Fruit fly (Drosophila melanogaster): ENCODE measurements around the gene PolA2.
A peak's percentile ranks its signal among the peaks of the same experiment; 100 is the strongest.

The PolA2 gene

DNA sequence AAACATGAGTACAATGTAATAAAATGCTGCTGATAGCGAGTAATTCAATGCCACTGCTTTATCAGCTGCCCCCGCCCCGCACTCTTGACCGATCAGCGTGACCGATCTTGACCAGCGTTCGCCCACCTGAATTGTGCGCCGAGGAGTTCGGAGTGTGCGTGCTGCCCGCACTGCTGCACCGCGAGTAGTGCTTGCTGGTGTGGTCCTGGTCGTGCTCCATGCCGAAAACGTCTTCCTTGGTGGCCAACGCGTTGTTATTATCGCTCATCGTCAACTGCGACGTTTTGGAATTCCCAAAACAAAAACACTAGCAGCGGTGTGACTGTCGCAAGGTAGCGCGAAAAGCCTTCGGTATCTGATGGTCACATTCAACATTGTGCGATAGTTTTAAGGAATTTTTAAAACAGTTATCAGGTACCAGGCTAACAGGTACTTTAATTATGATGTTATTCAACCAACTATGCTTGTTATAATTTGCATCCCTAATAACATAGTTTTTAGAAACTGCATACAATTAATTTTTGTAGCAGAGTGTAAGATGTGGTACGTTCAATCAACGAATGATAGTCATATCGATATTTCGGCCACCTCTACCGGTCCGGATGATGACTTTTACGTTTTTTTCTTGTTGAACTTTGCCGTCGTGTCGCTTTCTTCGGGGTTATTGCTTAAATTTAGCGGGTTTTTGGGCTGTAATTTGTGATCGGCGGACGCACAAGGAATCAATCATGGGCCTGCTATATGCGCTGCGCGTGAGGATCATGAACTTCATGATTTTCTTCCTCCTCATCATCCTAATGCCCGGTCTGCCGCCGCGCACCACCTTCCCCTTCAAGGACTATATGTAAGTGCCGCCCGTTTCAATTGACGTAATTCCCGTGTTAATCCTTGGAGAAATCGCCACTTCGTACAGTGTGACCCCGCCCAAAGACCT lies 49.5 kb downstream of the PolA2 start, which contains the start of the genes bigmax and Hmu (continued):
- TF ChIP-seq CG12391 (tag; optimal IDR thresholded peaks at IDR 0.05) (peak; percentile 91), CG2120 (GFP tag; optimal IDR thresholded peaks at IDR 0.05) (peak; percentile 95), CG13424 (tag; optimal IDR thresholded peaks at IDR 0.05) (peak; percentile 86), Side (GFP tag; optimal IDR thresholded peaks at IDR 0.05) (peak; percentile 86), CG31365 (tag; optimal IDR thresholded peaks at IDR 0.05) (peak; percentile 11), CG5180 (GFP tag; optimal IDR thresholded peaks at IDR 0.05) (no peak), HLH54F (GFP tag; optimal IDR thresholded peaks at IDR 0.05) (peak; percentile 87), CG30403 (GFP tag; optimal IDR thresholded peaks at IDR 0.05) (peak; percentile 89), CG14965 (GFP tag; optimal IDR thresholded peaks at IDR 0.05; ENCODE audit: borderline replicate concordance) (peak; percentile 65), CG16815 (GFP tag; optimal IDR thresholded peaks at IDR 0.05) (peak; percentile 47), cg (GFP tag; optimal IDR thresholded peaks at IDR 0.05) (no peak), Hr78 (GFP tag; optimal IDR thresholded peaks at IDR 0.05) (peak in 1 of 2 experiments; percentile 80), CG12942 (GFP tag; optimal IDR thresholded peaks at IDR 0.05) (peak; percentile 84), sd (tag; optimal IDR thresholded peaks at IDR 0.05) (peak; percentile 95), CG1792 (GFP tag; optimal IDR thresholded peaks at IDR 0.05) (peak; percentile 88), ftz-f1 (GFP tag; optimal IDR thresholded peaks at IDR 0.05) (peak; percentile 95), tna (GFP tag; IDR thresholded peaks at IDR 0.05; ENCODE audit: partially characterized antibody) (peak; percentile 71), CG13123 (GFP tag; optimal IDR thresholded peaks at IDR 0.05) (peak; percentile 82), Hmr (GFP tag; optimal IDR thresholded peaks at IDR 0.05) (peak; percentile 90), abd-A (tag; optimal IDR thresholded peaks at IDR 0.05) (peak; percentile 44), Dbx (GFP tag; IDR thresholded peaks at IDR 0.05) (peak; percentile 92), Sox100B (GFP tag; optimal IDR thresholded peaks at IDR 0.05) (no peak), lola (GFP tag; optimal IDR thresholded peaks at IDR 0.05) (peak in 1 of 3 experiments; percentile 70), CG10147 (GFP tag; optimal IDR thresholded peaks at IDR 0.05) (peak; percentile 69), CG8478 (optimal IDR thresholded peaks at IDR 0.05) (no peak)

DNA sequence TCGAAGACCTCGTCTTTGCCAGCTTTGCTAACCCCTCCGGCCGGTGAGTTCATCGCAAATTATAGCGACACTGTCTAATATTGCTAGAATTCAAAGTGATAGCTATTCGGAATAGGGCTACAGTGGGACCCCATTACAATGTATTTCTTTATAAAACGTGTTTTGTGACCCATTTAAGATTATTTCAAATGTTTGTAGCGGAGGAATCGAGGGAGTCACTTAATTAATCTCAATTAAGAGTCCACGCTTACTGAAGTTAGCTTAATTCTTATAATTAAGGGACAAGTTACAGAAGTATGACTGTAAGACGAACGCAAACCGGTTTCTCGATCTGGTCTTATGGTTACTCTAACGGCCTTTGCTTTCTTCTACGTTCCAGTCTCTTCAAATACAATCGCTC lies 50.7 kb downstream of the PolA2 start:
- peak; percentile 6 for TF ChIP-seq Myb (GFP tag; optimal IDR thresholded peaks at IDR 0.05)
- no peak for TF ChIP-seq Sry-δ (GFP tag; optimal IDR thresholded peaks at IDR 0.05)
- TF ChIP-seq exex (tag; optimal IDR thresholded peaks at IDR 0.05): no peak
- no peak for TF ChIP-seq Eip74EF (GFP tag; optimal IDR thresholded peaks at IDR 0.05)
- TF ChIP-seq Gug (GFP tag; IDR thresholded peaks at IDR 0.05): peak; percentile 7; the same call in 1 of the 4 replicates
- TF ChIP-seq CG1832 (GFP tag; optimal IDR thresholded peaks at IDR 0.05): no peak
- peak; percentile 21 for TF ChIP-seq CG8388 (GFP tag; optimal IDR thresholded peaks at IDR 0.05)
- TF ChIP-seq aop (GFP tag; IDR thresholded peaks at IDR 0.05): no peak
- TF ChIP-seq CG2199 (GFP tag; IDR thresholded peaks at IDR 0.05): no peak
- TF ChIP-seq CG4854 (GFP tag; optimal IDR thresholded peaks at IDR 0.05): no peak
- TF ChIP-seq CG12299 (tag; optimal IDR thresholded peaks at IDR 0.05): no peak
- no peak for TF ChIP-seq CG8944 (GFP tag; optimal IDR thresholded peaks at IDR 0.05)
- TF ChIP-seq CG10321 (GFP tag; IDR thresholded peaks at IDR 0.05): no peak
- no peak for TF ChIP-seq CG42726 (GFP tag; IDR thresholded peaks at IDR 0.05; ENCODE audit: partially characterized antibody)
- peak; percentile 8 for TF ChIP-seq CG33557 (GFP tag; optimal IDR thresholded peaks at IDR 0.05)
- TF ChIP-seq pho (GFP tag; optimal IDR thresholded peaks at IDR 0.05): peak; percentile 12
- TF ChIP-seq bigmax (GFP tag; optimal IDR thresholded peaks at IDR 0.05): no peak
- TF ChIP-seq CG18476 (GFP tag; optimal IDR thresholded peaks at IDR 0.05): peak; percentile 21
- no peak for TF ChIP-seq CG8359 (GFP tag; optimal IDR thresholded peaks at IDR 0.05; ENCODE audit: borderline replicate concordance)
- no peak for TF ChIP-seq HLHmδ (GFP tag; optimal IDR thresholded peaks at IDR 0.05)
- TF ChIP-seq CG14710 (tag; optimal IDR thresholded peaks at IDR 0.05): peak; percentile 17
- TF ChIP-seq HmgZ (tag; optimal IDR thresholded peaks at IDR 0.05): peak; percentile 10
- TF ChIP-seq da (GFP tag; optimal IDR thresholded peaks at IDR 0.05): no peak

All from whole organism, embryonic.